Fruit fly (Drosophila melanogaster) whole organism, prepupa: ENCODE data around the gene CG32192.
A peak's percentile ranks its signal among the peaks of the same experiment; 100 is the strongest.

Source experiments
- Blimp-1 ChIP-seq: fragments of 200-800 bp; sonication (Bioruptor generic); optimal IDR thresholded peaks from 3 replicates; lab custom pipeline; 2017; ENCODE audit warnings: missing biosample characterization, missing genetic modification characterization, mild to moderate bottlenecking, moderate library complexity, missing genetic modification reagents
- CG10669 ChIP-seq: fragments of 200-800 bp; sonication (Bioruptor generic); optimal IDR thresholded peaks from 3 replicates; lab custom pipeline; 2018; ENCODE audit warnings: missing biosample characterization, mild to moderate bottlenecking, missing genetic modification characterization, moderate library complexity
- CG11294 ChIP-seq: fragments of 200-800 bp; sonication (Bioruptor generic); IDR thresholded peaks from 2 replicates; pipeline ENCODE4 v1.3.6; 2022; ENCODE audit warnings: missing biosample characterization, missing genetic modification characterization
- CG11762 ChIP-seq: fragments of 200-800 bp; sonication (Bioruptor generic); optimal IDR thresholded peaks from 3 replicates; lab custom pipeline; 2016; ENCODE audit warnings: missing biosample characterization, missing genetic modification characterization; ENCODE audit not compliant: insufficient read depth
- CG11902 ChIP-seq: fragments of 200-800 bp; sonication (Bioruptor generic); optimal IDR thresholded peaks from 3 replicates; lab custom pipeline; 2016; ENCODE audit warnings: missing biosample characterization, missing genetic modification characterization
- CG15336 ChIP-seq: fragments of 200-800 bp; sonication (Bioruptor generic); IDR thresholded peaks from 2 replicates; pipeline ENCODE4 v1.3.6; 2022; ENCODE audit warnings: missing biosample characterization, missing genetic modification characterization
- CG1621 ChIP-seq: fragments of 200-800 bp; sonication (Bioruptor generic); optimal IDR thresholded peaks from 3 replicates; lab custom pipeline; 2018; ENCODE audit warnings: missing biosample characterization, mild to moderate bottlenecking, missing genetic modification characterization
- CG3032 ChIP-seq: fragments of 200-800 bp; optimal IDR thresholded peaks from 2 replicates; lab custom pipeline; 2019; ENCODE audit warnings: missing biosample characterization, mild to moderate bottlenecking, missing genetic modification characterization, moderate library complexity
- CG34406 ChIP-seq: fragments of 200-800 bp; sonication (Bioruptor generic); optimal IDR thresholded peaks from 3 replicates; lab custom pipeline; 2016; ENCODE audit warnings: missing biosample characterization, missing genetic modification characterization
- CG4318 ChIP-seq: fragments of 200-800 bp; sonication (Bioruptor generic); optimal IDR thresholded peaks from 3 replicates; lab custom pipeline; 2017; ENCODE audit warnings: missing biosample characterization, mild to moderate bottlenecking, missing genetic modification characterization
- CG6163 ChIP-seq: fragments of 200-800 bp; sonication (Bioruptor generic); IDR thresholded peaks from 3 replicates; pipeline ENCODE4 v1.3.6; 2022; ENCODE audit warnings: missing biosample characterization, missing genetic modification characterization
- CG6276 ChIP-seq: fragments of 200-800 bp; sonication (Bioruptor generic); optimal IDR thresholded peaks from 2 replicates; lab custom pipeline; 2017; ENCODE audit warnings: missing biosample characterization, mild to moderate bottlenecking, missing genetic modification characterization
- CG6792 ChIP-seq: fragments of 200-800 bp; sonication (Bioruptor generic); optimal IDR thresholded peaks from 3 replicates; lab custom pipeline; 2016; ENCODE audit warnings: missing biosample characterization, missing genetic modification characterization
- CG6808 ChIP-seq: fragments of 200-800 bp; sonication (Bioruptor generic); optimal IDR thresholded peaks from 3 replicates; lab custom pipeline; 2017; ENCODE audit warnings: missing biosample characterization, missing genetic modification characterization, mild to moderate bottlenecking, moderate library complexity, missing genetic modification reagents
- CG6854 ChIP-seq: fragments of 200-800 bp; sonication (Bioruptor generic); optimal IDR thresholded peaks from 2 replicates; lab custom pipeline; 2017; ENCODE audit warnings: missing biosample characterization, mild to moderate bottlenecking, missing genetic modification characterization
- CG7368 ChIP-seq: fragments of 200-800 bp; sonication (Bioruptor generic); optimal IDR thresholded peaks from 3 replicates; lab custom pipeline; 2016; ENCODE audit warnings: missing biosample characterization, missing genetic modification characterization
- CG8119 ChIP-seq: fragments of 200-800 bp; sonication (Bioruptor generic); IDR thresholded peaks from 3 replicates; pipeline ENCODE4 v1.3.6; 2022; ENCODE audit warnings: missing biosample characterization, missing genetic modification characterization
- CG8632 ChIP-seq: fragments of 200-800 bp; sonication (Bioruptor generic); optimal IDR thresholded peaks from 3 replicates; lab custom pipeline; 2016; ENCODE audit warnings: missing biosample characterization, missing genetic modification characterization
- Eip75B ChIP-seq: fragments of 200-800 bp; sonication (Bioruptor generic); optimal IDR thresholded peaks from 3 replicates; lab custom pipeline; 2016; ENCODE audit warnings: missing biosample characterization, missing genetic modification characterization
- Eip78C ChIP-seq: fragments of 200-800 bp; sonication (Bioruptor generic); peaks from one replicate; lab custom pipeline; 2016; ENCODE audit warnings: missing biosample characterization, missing genetic modification characterization
- Eip93F ChIP-seq: fragments of 200-800 bp; sonication (Bioruptor generic); optimal IDR thresholded peaks from 2 replicates; lab custom pipeline; 2016; ENCODE audit warnings: missing biosample characterization, mild to moderate bottlenecking, missing genetic modification characterization
- Ets96B ChIP-seq: fragments of 200-800 bp; optimal IDR thresholded peaks from 2 replicates; lab custom pipeline; 2019; ENCODE audit warnings: missing biosample characterization, mild to moderate bottlenecking, missing genetic modification characterization, moderate library complexity
- Gug ChIP-seq: fragments of 200-800 bp; sonication (Bioruptor generic); IDR thresholded peaks from 2 replicates; pipeline ENCODE4 v1.3.6; 2022; ENCODE audit warnings: missing biosample characterization, missing genetic modification characterization
- Hr4 ChIP-seq: fragments of 200-800 bp; sonication (Bioruptor generic); optimal IDR thresholded peaks from 3 replicates; lab custom pipeline; 2016; ENCODE audit warnings: missing biosample characterization, missing genetic modification characterization
- Lpt ChIP-seq: fragments of 200-800 bp; sonication (Bioruptor generic); optimal IDR thresholded peaks from 3 replicates; lab custom pipeline; 2016; ENCODE audit warnings: missing biosample characterization, missing genetic modification characterization
- Smox ChIP-seq: fragments of 200-800 bp; sonication (Bioruptor generic); optimal IDR thresholded peaks from 3 replicates; lab custom pipeline; 2016; ENCODE audit warnings: missing biosample characterization, missing genetic modification characterization
- achi ChIP-seq: fragments of 200-800 bp; sonication (Bioruptor generic); optimal IDR thresholded peaks from 3 replicates; lab custom pipeline; 2016; ENCODE audit warnings: missing biosample characterization, missing genetic modification characterization
- acj6 ChIP-seq: fragments of 200-800 bp; sonication (Bioruptor generic); optimal IDR thresholded peaks from 3 replicates; lab custom pipeline; 2016; ENCODE audit warnings: missing biosample characterization, missing genetic modification characterization
- dac ChIP-seq: fragments of 200-800 bp; sonication (Bioruptor generic); optimal IDR thresholded peaks from 2 replicates; lab custom pipeline; 2017; ENCODE audit warnings: missing biosample characterization, mild to moderate bottlenecking, missing genetic modification characterization
- eg ChIP-seq: fragments of 200-800 bp; sonication (Bioruptor generic); IDR thresholded peaks from 3 replicates; pipeline ENCODE4 v1.3.6; 2022; ENCODE audit warnings: missing biosample characterization, missing genetic modification characterization
- esn ChIP-seq: fragments of 200-800 bp; sonication (Bioruptor generic); optimal IDR thresholded peaks from 2 replicates; lab custom pipeline; 2016; ENCODE audit warnings: missing biosample characterization, mild to moderate bottlenecking, missing genetic modification characterization, moderate library complexity
- fd59A ChIP-seq: fragments of 200-800 bp; sonication (Bioruptor generic); optimal IDR thresholded peaks from 2 replicates; lab custom pipeline; 2017; ENCODE audit warnings: missing biosample characterization, mild to moderate bottlenecking, missing genetic modification characterization, missing genetic modification reagents
- fd85E ChIP-seq: fragments of 200-800 bp; sonication (Bioruptor generic); optimal IDR thresholded peaks from 3 replicates; lab custom pipeline; 2016; ENCODE audit warnings: missing biosample characterization, missing genetic modification characterization
- net ChIP-seq: fragments of 200-800 bp; sonication (Bioruptor generic); optimal IDR thresholded peaks from 3 replicates; lab custom pipeline; 2016; ENCODE audit warnings: missing biosample characterization, missing genetic modification characterization
- salr ChIP-seq, 2 experiments: fragments of 200-800 bp; sonication (Bioruptor generic); optimal IDR thresholded peaks; 3 replicates each; lab custom pipeline; 2016 to 2018; ENCODE audit warnings: missing biosample characterization in 2 of 2, missing genetic modification characterization in 2 of 2, mild to moderate bottlenecking in 1 of 2
- ss ChIP-seq, 2 experiments: fragments of 200-800 bp; sonication (Bioruptor generic); optimal IDR thresholded peaks; 2 replicates in 1 of 2; 3 replicates in 1 of 2; lab custom pipeline; 2017 to 2018; ENCODE audit warnings: mild to moderate bottlenecking in 2 of 2, missing biosample characterization in 2 of 2, missing genetic modification characterization in 2 of 2, moderate library complexity in 1 of 2
- svp ChIP-seq: fragments of 200-800 bp; sonication (Bioruptor generic); peaks from one replicate; lab custom pipeline; 2016; ENCODE audit warnings: missing biosample characterization, missing genetic modification characterization
- topi ChIP-seq: fragments of 200-800 bp; sonication (Bioruptor generic); optimal IDR thresholded peaks from 3 replicates; lab custom pipeline; 2016; ENCODE audit warnings: missing biosample characterization, missing genetic modification characterization

The CG32192 gene

dm6 chr3L:18064632-18065482 is 24.7 kb downstream of the CG32192 start, which contains the start of gene Eip75B (continued):
- TF ChIP-seq CG6854 (GFP tag; lab: Kevin White, UChicago), result no peak
- TF ChIP-seq CG11902, result peak; percentile 25
- peak; percentile 74 for TF ChIP-seq acj6
- peak; percentile 64 for TF ChIP-seq CG6792 (GFP tag; lab: Kevin White, UChicago)
- TF ChIP-seq eg (GFP tag; lab: Robert Waterston, UW), result no peak; the same call in 2 of the 3 replicates
- TF ChIP-seq Lpt (GFP tag; lab: Kevin White, UChicago), result peak; percentile 44
- peak; percentile 86 for TF ChIP-seq svp
- TF ChIP-seq ss (GFP tag; optimal IDR thresholded peaks at IDR 0.05; lab: Kevin White, UChicago), result peak; percentile 4 to 33
- TF ChIP-seq achi (GFP tag; lab: Kevin White, UChicago), result peak; percentile 72
- peak; percentile 66; the same call in 2 of the 3 replicates for TF ChIP-seq CG6163
- peak; percentile 16 for TF ChIP-seq CG11762 (GFP tag; lab: Kevin White, UChicago)
- TF ChIP-seq Smox (GFP tag; lab: Kevin White, UChicago), result peak; percentile 66
- TF ChIP-seq CG3032 (tag; lab: Kevin White, UChicago), result peak; percentile 70
- TF ChIP-seq topi (GFP tag; lab: Kevin White, UChicago), result peak; percentile 70
- peak in 1 of 2 experiments; percentile 78 for TF ChIP-seq salr (GFP tag; optimal IDR thresholded peaks at IDR 0.05; lab: Kevin White, UChicago)
- TF ChIP-seq CG8632, result peak; percentile 60
- TF ChIP-seq CG6276 (GFP tag; lab: Kevin White, UChicago), result peak; percentile 18

dm6 chr3L:18070050-18070449 is 29.9 kb downstream of the CG32192 start, which contains the start of gene CG44006:
Gene CG44006 (minus strand): TSS chr3L:18070150.
- TF ChIP-seq CG11294 (GFP tag; lab: Robert Waterston, UW) (no peak; the same call in 1 of the 2 replicates), Eip78C (GFP tag; lab: Kevin White, UChicago) (peak; percentile 16)

- TF ChIP-seq CG15336 (no peak), CG34406 (GFP tag; lab: Kevin White, UChicago) (no peak), dac (GFP tag; lab: Kevin White, UChicago) (no peak), CG1621 (tag; lab: Kevin White, UChicago) (no peak)
These were observed 31.9 kb downstream of the CG32192 start, which contains the start of gene CG44005 for dm6 chr3L:18072023-18072422. Gene CG44005 (minus strand): TSS chr3L:18072123.

dm6 chr3L:18073559-18074134 is 33.5 kb downstream of the CG32192 start, which contains the start of gene CG44004:
Gene CG44004 (minus strand): TSS chr3L:18073863.
- TF ChIP-seq salr (GFP tag; optimal IDR thresholded peaks at IDR 0.05; lab: Kevin White, UChicago) (no peak), esn (no peak), CG6276 (GFP tag; lab: Kevin White, UChicago) (peak; percentile 59), Smox (GFP tag; lab: Kevin White, UChicago) (no peak), topi (GFP tag; lab: Kevin White, UChicago) (no peak), Hr4 (no peak), Ets96B (tag; lab: Kevin White, UChicago) (no peak), ss (GFP tag; optimal IDR thresholded peaks at IDR 0.05; lab: Kevin White, UChicago) (peak in 1 of 2 experiments; percentile 45), Gug (GFP tag; lab: Robert Waterston, UW) (no peak), Eip93F (GFP tag; lab: Kevin White, UChicago) (no peak), Eip75B (GFP tag; lab: Kevin White, UChicago) (no peak), CG10669 (GFP tag; lab: Kevin White, UChicago) (no peak), net (no peak), CG11902 (no peak), fd85E (no peak), Eip78C (GFP tag; lab: Kevin White, UChicago) (peak; percentile 65), CG6808 (GFP tag; lab: Kevin White, UChicago) (peak; percentile 5), CG11762 (GFP tag; lab: Kevin White, UChicago) (no peak), CG8119 (GFP tag; lab: Robert Waterston, UW) (no peak; the same call in 2 of the 3 replicates), Blimp-1 (GFP tag; lab: Kevin White, UChicago) (no peak), CG7368 (GFP tag; lab: Kevin White, UChicago) (no peak), eg (GFP tag; lab: Robert Waterston, UW) (no peak), CG6854 (GFP tag; lab: Kevin White, UChicago) (peak; percentile 21), dac (GFP tag; lab: Kevin White, UChicago) (no peak), fd59A (no peak), CG4318 (GFP tag; lab: Kevin White, UChicago) (no peak), svp (peak; percentile 47)
